Worm (Caenorhabditis elegans) whole organism, late embryonic: ENCODE measurements around the gene twk-7.

Experiments used
- C08G9.2 ChIP-seq: sonication (generic microtip); optimal IDR thresholded peaks from 2 replicates; lab custom pipeline; 2016; ENCODE audit warnings: mild to moderate bottlenecking, missing genetic modification characterization, moderate library complexity, missing compliant biosample characterization
- C38D4.7 ChIP-seq: fragments of 200-800 bp; sonication (Bioruptor generic); optimal IDR thresholded peaks from 2 replicates; lab custom pipeline; 2018; ENCODE audit warnings: mild to moderate bottlenecking, missing genetic modification characterization, moderate library complexity, missing compliant biosample characterization
- K02D7.2 ChIP-seq: sonication (generic microtip); optimal IDR thresholded peaks from 2 replicates; lab custom pipeline; 2017; ENCODE audit warnings: mild to moderate bottlenecking, missing genetic modification characterization, missing compliant biosample characterization
- K09A11.1 ChIP-seq: sonication (generic microtip); optimal IDR thresholded peaks from 2 replicates; lab custom pipeline; 2017; ENCODE audit warnings: antibody characterized with exemption, mild to moderate bottlenecking, missing genetic modification characterization, missing compliant biosample characterization; ENCODE audit not compliant: insufficient read depth
- T23F11.4 ChIP-seq: fragments of 200-800 bp; sonication (Bioruptor generic); optimal IDR thresholded peaks from 2 replicates; lab custom pipeline; 2018; ENCODE audit warnings: mild to moderate bottlenecking, missing genetic modification characterization, missing compliant biosample characterization
- ahr-1 ChIP-seq: sonication (generic microtip); optimal IDR thresholded peaks from 2 replicates; lab custom pipeline; 2016; ENCODE audit warnings: missing genetic modification characterization, missing compliant biosample characterization
- ama-1 ChIP-seq: fragments of 150-350 bp; optimal IDR thresholded peaks from 2 replicates; lab custom pipeline; 2014
- ceh-14 ChIP-seq: sonication (generic microtip); optimal IDR thresholded peaks from 2 replicates; lab custom pipeline; 2016; ENCODE audit warnings: missing genotype, missing genetic modification characterization, missing compliant biosample characterization
- ceh-19 ChIP-seq: fragments of 200-800 bp; sonication (Bioruptor generic); optimal IDR thresholded peaks from 2 replicates; lab custom pipeline; 2018; ENCODE audit warnings: mild to moderate bottlenecking, missing genetic modification characterization, missing compliant biosample characterization
- ceh-2 ChIP-seq: sonication (generic microtip); optimal IDR thresholded peaks from 2 replicates; lab custom pipeline; 2016; ENCODE audit warnings: missing genotype, missing genetic modification characterization, missing compliant biosample characterization
- ceh-22 ChIP-seq: sonication (generic microtip); optimal IDR thresholded peaks from 2 replicates; lab custom pipeline; 2017; ENCODE audit warnings: missing biosample characterization, missing genetic modification characterization
- ceh-34 ChIP-seq: sonication (generic microtip); optimal IDR thresholded peaks from 2 replicates; lab custom pipeline; 2016; ENCODE audit warnings: mild to moderate bottlenecking, missing genetic modification characterization, missing compliant biosample characterization
- ceh-45 ChIP-seq: fragments of 200-800 bp; sonication (Bioruptor generic); IDR thresholded peaks from 2 replicates; pipeline ENCODE4 v1.3.6; 2022; ENCODE audit warnings: missing genetic modification reagents, missing genetic modification characterization, missing compliant biosample characterization
- elt-4 ChIP-seq: sonication (generic microtip); optimal IDR thresholded peaks from 2 replicates; lab custom pipeline; 2016; ENCODE audit warnings: missing genetic modification characterization, missing compliant biosample characterization
- gmeb-2 ChIP-seq: sonication (generic microtip); optimal IDR thresholded peaks from 2 replicates; lab custom pipeline; 2016; ENCODE audit warnings: missing genetic modification characterization, inconsistent platforms, missing compliant biosample characterization
- hlh-13 ChIP-seq: fragments of 200-800 bp; sonication (Bioruptor generic); optimal IDR thresholded peaks from 2 replicates; lab custom pipeline; 2018; ENCODE audit warnings: mild to moderate bottlenecking, missing genetic modification characterization, missing compliant biosample characterization
- hlh-15 ChIP-seq: sonication (generic microtip); optimal IDR thresholded peaks from 2 replicates; lab custom pipeline; 2016; ENCODE audit warnings: missing genetic modification characterization, missing compliant biosample characterization
- hlh-8 ChIP-seq: sonication (generic microtip); optimal IDR thresholded peaks from 2 replicates; lab custom pipeline; 2016; ENCODE audit warnings: missing genotype, missing genetic modification characterization, missing compliant biosample characterization
- lim-6 ChIP-seq: sonication (generic microtip); optimal IDR thresholded peaks from 2 replicates; lab custom pipeline; 2016; ENCODE audit warnings: missing genetic modification characterization, missing compliant biosample characterization
- nfya-1 ChIP-seq: sonication (generic microtip); optimal IDR thresholded peaks from 2 replicates; lab custom pipeline; 2017; ENCODE audit warnings: missing genetic modification characterization, mild to moderate bottlenecking, missing compliant biosample characterization, antibody characterized with exemption, moderate library complexity
- nhr-11 ChIP-seq: fragments of 150-350 bp; optimal IDR thresholded peaks from 2 replicates; lab custom pipeline; 2014; ENCODE audit warnings: missing biosample characterization, missing genetic modification characterization
- pag-3 ChIP-seq: sonication (generic microtip); optimal IDR thresholded peaks from 2 replicates; lab custom pipeline; 2016; ENCODE audit warnings: missing compliant biosample characterization, missing genetic modification characterization, borderline replicate concordance
- pat-9 ChIP-seq: fragments of 200-800 bp; sonication (Bioruptor generic); optimal IDR thresholded peaks from 2 replicates; lab custom pipeline; 2018; ENCODE audit warnings: mild to moderate bottlenecking, missing genetic modification characterization, moderate library complexity, missing compliant biosample characterization
- pax-1 ChIP-seq: fragments of 150-350 bp; optimal IDR thresholded peaks from 2 replicates; lab custom pipeline; 2014; ENCODE audit warnings: missing biosample characterization, missing genetic modification characterization
- pha-4 ChIP-seq: fragments of 150-350 bp; optimal IDR thresholded peaks from 2 replicates; lab custom pipeline; 2018; ENCODE audit warnings: missing biosample characterization, missing genetic modification reagents, missing genetic modification characterization
- pqm-1 ChIP-seq: sonication (generic microtip); optimal IDR thresholded peaks from 2 replicates; lab custom pipeline; 2016; ENCODE audit warnings: missing genetic modification characterization, missing compliant biosample characterization
- ref-2 ChIP-seq: sonication (generic microtip); optimal IDR thresholded peaks from 2 replicates; lab custom pipeline; 2016; ENCODE audit warnings: missing genetic modification characterization, missing compliant biosample characterization
- sdc-2 ChIP-seq: sonication (generic microtip); optimal IDR thresholded peaks from 2 replicates; lab custom pipeline; 2016; ENCODE audit warnings: missing genotype, missing genetic modification characterization, missing compliant biosample characterization
- sox-2 ChIP-seq: fragments of 200-800 bp; sonication (Bioruptor generic); IDR thresholded peaks from 2 replicates; pipeline ENCODE4 v1.3.6; 2022; ENCODE audit warnings: missing genetic modification reagents, missing genetic modification characterization, missing compliant biosample characterization
- syd-9 ChIP-seq: sonication (generic microtip); optimal IDR thresholded peaks from 2 replicates; lab custom pipeline; 2016; ENCODE audit warnings: mild to moderate bottlenecking, missing genetic modification characterization, moderate library complexity, missing compliant biosample characterization
- tbx-2 ChIP-seq: sonication (generic microtip); optimal IDR thresholded peaks from 2 replicates; lab custom pipeline; 2016; ENCODE audit warnings: missing genetic modification characterization, missing compliant biosample characterization
- ttx-3 ChIP-seq: sonication (generic microtip); optimal IDR thresholded peaks from 2 replicates; lab custom pipeline; 2016; ENCODE audit warnings: missing genetic modification reagents, missing genetic modification characterization, missing compliant biosample characterization
- unc-3 ChIP-seq, 2 experiments: fragments of 200-800 bp in 1 of 2; sonication (Bioruptor generic) in 1 of 2; sonication (generic microtip) in 1 of 2; conservative IDR thresholded peaks in 1 of 2; optimal IDR thresholded peaks in 1 of 2; 2 replicates each; pipeline versions ENCODE4 v1.3.6 to Lab custom; 2016 to 2022; ENCODE audit warnings: missing compliant biosample characterization in 2 of 2, missing genetic modification characterization in 2 of 2, missing genetic modification reagents in 1 of 2
- unc-42 ChIP-seq: sonication (generic microtip); optimal IDR thresholded peaks from 2 replicates; lab custom pipeline; 2016; ENCODE audit warnings: missing genotype, missing genetic modification characterization, missing compliant biosample characterization

The twk-7 gene

ce11 chrIII:8616587-8616986 is 27.0 kb downstream of the twk-7 start, which contains the start of gene C06E1.11:
Gene C06E1.11, minus strand, starts transcription at chrIII:8616687.
- TF ChIP-seq pax-1 (tag; lab: Kevin White, UChicago) (no peak), pag-3 (tag; lab: Kevin White, UChicago) (no peak), nhr-11 (tag; lab: Kevin White, UChicago) (no peak), unc-3 (GFP tag; conservative IDR thresholded peaks at IDR 0.05; lab: Robert Waterston, UW) (no peak), unc-3 (tag; optimal IDR thresholded peaks at IDR 0.05; lab: Kevin White, UChicago) (no peak), sox-2 (no peak), C38D4.7 (no peak), ahr-1 (tag; lab: Kevin White, UChicago) (no peak), gmeb-2 (no peak), ceh-34 (no peak), ama-1 (lab: Kevin White, UChicago) (no peak)

ce11 chrIII:8614490-8614889 is 29.0 kb downstream of the twk-7 start, which contains the start of gene rha-2:
Gene rha-2, minus strand, starts transcription at chrIII:8614569.
- TF ChIP-seq hlh-13 (no peak), unc-42 (tag; lab: Kevin White, UChicago) (peak; percentile 47)

- TF ChIP-seq K09A11.1 (tag; lab: Kevin White, UChicago) = no peak
- TF ChIP-seq ceh-22 (tag; lab: Kevin White, UChicago) = no peak
- TF ChIP-seq T23F11.4 (GFP tag; lab: Kevin White, UChicago) = no peak
- no peak for TF ChIP-seq nhr-11 (tag; lab: Kevin White, UChicago)
- TF ChIP-seq pqm-1 (tag; lab: Kevin White, UChicago) = no peak
- TF ChIP-seq ref-2 (tag; lab: Kevin White, UChicago) = no peak
- TF ChIP-seq ttx-3 = no peak
Observed at ce11 chrIII:8613573-8613972, 30.0 kb downstream of the twk-7 start.

ce11 chrIII:8611282-8611681 is 32.3 kb downstream of the twk-7 start:
- TF ChIP-seq C08G9.2 (no peak), K02D7.2 (tag; lab: Kevin White, UChicago) (no peak), sdc-2 (tag; lab: Kevin White, UChicago) (no peak)

- TF ChIP-seq ceh-19 (no peak), elt-4 (tag; lab: Kevin White, UChicago) (no peak), hlh-15 (tag; lab: Kevin White, UChicago) (no peak), pha-4 (tag; lab: Kevin White, UChicago) (no peak), ref-2 (tag; lab: Kevin White, UChicago) (no peak), nfya-1 (tag; lab: Kevin White, UChicago) (no peak), tbx-2 (no peak), ceh-2 (no peak), hlh-8 (tag; lab: Kevin White, UChicago) (no peak), ceh-14 (tag; lab: Kevin White, UChicago) (no peak), syd-9 (tag; lab: Kevin White, UChicago) (no peak), ama-1 (lab: Kevin White, UChicago) (no peak), ceh-45 (GFP tag; lab: Robert Waterston, UW) (no peak), nhr-11 (tag; lab: Kevin White, UChicago) (no peak), pat-9 (tag; lab: Kevin White, UChicago) (no peak), C38D4.7 (no peak), lim-6 (no peak)
Observed at ce11 chrIII:8609683-8610082, 33.9 kb downstream of the twk-7 start, which contains the start of gene C06E1.9. Gene C06E1.9, minus strand, starts transcription at chrIII:8609783.
